Worm (Caenorhabditis elegans) whole organism, L4 larva: ENCODE results near the gene F19G12.8.
A peak's percentile ranks its signal among the peaks of the same experiment; 100 is the strongest.

Source experiments
- dve-1 ChIP-seq: sonication (generic microtip); optimal IDR thresholded peaks from 2 replicates; lab custom pipeline; 2017; ENCODE audit warnings: antibody characterized with exemption, mild to moderate bottlenecking, missing genetic modification characterization, missing compliant biosample characterization; ENCODE audit not compliant: insufficient read depth
- fos-1 ChIP-seq: fragments of 150-350 bp; optimal IDR thresholded peaks from 2 replicates; lab custom pipeline; 2014; ENCODE audit warnings: missing biosample characterization, missing genetic modification characterization
- jun-1 ChIP-seq: fragments of 150-350 bp; optimal IDR thresholded peaks from 2 replicates; lab custom pipeline; 2014; ENCODE audit warnings: missing biosample characterization, missing genetic modification reagents, missing genetic modification characterization
- lsy-2 ChIP-seq, 2 experiments: fragments of 150-350 bp in 1 of 2; sonication (generic microtip) in 1 of 2; optimal IDR thresholded peaks; 2 replicates each; lab custom pipeline; 2014 to 2017; ENCODE audit warnings: missing biosample characterization in 2 of 2, missing genetic modification characterization in 2 of 2
- spr-3 ChIP-seq: fragments of 200-800 bp; sonication (Bioruptor generic); optimal IDR thresholded peaks from 2 replicates; lab custom pipeline; 2018; ENCODE audit warnings: mild to moderate bottlenecking, missing genetic modification characterization, missing compliant biosample characterization

ce11 chrX:1451816-1452602 lies 34.9 kb downstream of the F19G12.8 start:
- no peak for TF ChIP-seq fos-1 (tag; lab: Kevin White, UChicago)
- TF ChIP-seq dve-1 (tag; lab: Kevin White, UChicago) = no peak
- no peak for TF ChIP-seq jun-1 (tag; lab: Kevin White, UChicago)
- peak in 1 of 2 experiments; percentile 43 for TF ChIP-seq lsy-2 (tag; optimal IDR thresholded peaks at IDR 0.05; lab: Kevin White, UChicago)
- TF ChIP-seq spr-3 (GFP tag; lab: Kevin White, UChicago) = peak; percentile 12
